Fruit fly (Drosophila melanogaster): Measurements from ENCODE around the gene KaiR1D.
A peak's percentile ranks its signal among the peaks of the same experiment; 100 is the strongest.

KaiR1D gene

DNA sequence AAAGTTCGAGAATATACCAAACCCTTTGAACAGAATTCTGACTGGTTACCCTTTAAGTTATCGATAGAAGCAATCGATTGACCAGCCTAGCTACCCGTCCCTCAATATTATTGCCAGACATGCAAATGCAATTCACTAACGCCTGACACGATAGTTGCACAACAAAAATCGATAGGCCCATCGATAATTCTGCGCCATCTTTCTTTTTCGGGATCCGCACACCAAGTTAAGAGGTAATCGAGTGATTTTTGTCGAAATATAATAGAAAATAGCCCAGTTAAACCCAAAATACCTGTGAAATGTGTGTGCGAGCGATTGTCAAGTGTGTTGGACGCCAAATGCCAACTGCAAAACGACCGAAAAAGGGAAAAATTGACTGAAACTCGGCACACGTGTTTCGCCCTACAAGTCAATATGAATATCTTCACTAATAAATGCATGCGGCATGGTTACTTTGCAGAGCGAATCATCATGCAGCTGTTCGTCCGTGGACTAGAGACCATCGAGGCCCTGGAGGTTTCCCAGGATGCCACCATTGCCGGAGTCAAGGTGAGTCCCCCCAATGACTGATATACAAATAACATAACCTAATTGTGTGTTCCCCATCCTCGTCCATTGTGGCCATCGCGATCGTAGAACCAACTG, 15.5 kb downstream of the KaiR1D start, which contains the start of gene RpS30 (continued):
- TF ChIP-seq sr (GFP tag; IDR thresholded peaks at IDR 0.05) (no peak), CG11093 (GFP tag; IDR thresholded peaks at IDR 0.05) (no peak), gsb-n (tag; optimal IDR thresholded peaks at IDR 0.05) (peak; percentile 21), Oli (tag; optimal IDR thresholded peaks at IDR 0.05) (no peak), HLHmδ (GFP tag; optimal IDR thresholded peaks at IDR 0.05) (no peak), yki (optimal IDR thresholded peaks at IDR 0.05) (no peak), rib (GFP tag; IDR thresholded peaks at IDR 0.05) (0 out of 2 replicates have a peak, but pooled peaks have one; percentile 41), CG10209 (GFP tag; optimal IDR thresholded peaks at IDR 0.05) (peak; percentile 9), CG10321 (GFP tag; IDR thresholded peaks at IDR 0.05) (no peak), CG2875 (GFP tag; optimal IDR thresholded peaks at IDR 0.05) (peak; percentile 19), CG9797 (GFP tag; optimal IDR thresholded peaks at IDR 0.05) (peak; percentile 94), CG3163 (GFP tag; optimal IDR thresholded peaks at IDR 0.05) (peak; percentile 10), Dad (GFP tag; optimal IDR thresholded peaks at IDR 0.05) (peak; percentile 43), CG14860 (GFP tag; IDR thresholded peaks at IDR 0.05; ENCODE audit: partially characterized antibody) (peak; percentile 95), hbn (GFP tag; IDR thresholded peaks at IDR 0.05; ENCODE audit: partially characterized antibody) (peak; percentile 96), sqz (GFP tag; optimal IDR thresholded peaks at IDR 0.05) (no peak), CG33213 (GFP tag; optimal IDR thresholded peaks at IDR 0.05) (peak; percentile 75), Atf6 (GFP tag; IDR thresholded peaks at IDR 0.05) (no peak), Gsc (GFP tag; IDR thresholded peaks at IDR 0.05) (no peak), Opbp (GFP tag; IDR thresholded peaks at IDR 0.05; ENCODE audit: partially characterized antibody) (peak; percentile 98), D19B (GFP tag; optimal IDR thresholded peaks at IDR 0.05) (no peak), CG18476 (GFP tag; optimal IDR thresholded peaks at IDR 0.05) (no peak), lab (GFP tag; optimal IDR thresholded peaks at IDR 0.05) (peak; percentile 58), Rfx (GFP tag; IDR thresholded peaks at IDR 0.05) (peak; percentile 71), Stat92E (GFP tag; optimal IDR thresholded peaks at IDR 0.05) (no peak), CG18011 (GFP tag; optimal IDR thresholded peaks at IDR 0.05) (peak; percentile 20), CG18599 (GFP tag; optimal IDR thresholded peaks at IDR 0.05) (no peak), CG9727 (GFP tag; optimal IDR thresholded peaks at IDR 0.05) (peak; percentile 51), ara (GFP tag; IDR thresholded peaks at IDR 0.05) (no peak), CG9932 (GFP tag; IDR thresholded peaks at IDR 0.05) (peak; percentile 70; the same call in 1 of the 2 replicates), CG9609 (GFP tag; optimal IDR thresholded peaks at IDR 0.05) (peak; percentile 26), lmd (GFP tag; IDR thresholded peaks at IDR 0.05) (no peak; the same call in 1 of the 2 replicates), HLH54F (GFP tag; optimal IDR thresholded peaks at IDR 0.05) (peak; percentile 39), tup (GFP tag; optimal IDR thresholded peaks at IDR 0.05) (no peak), CG3726 (GFP tag; IDR thresholded peaks at IDR 0.05) (no peak), CG6272 (GFP tag; IDR thresholded peaks at IDR 0.05) (no peak), lola (GFP tag; optimal IDR thresholded peaks at IDR 0.05) (no peak), ac (GFP tag; optimal IDR thresholded peaks at IDR 0.05) (no peak), NfI (GFP tag; optimal IDR thresholded peaks at IDR 0.05) (peak; percentile 52), pb (GFP tag; optimal IDR thresholded peaks at IDR 0.05) (peak; percentile 16), sisA (GFP tag; IDR thresholded peaks at IDR 0.05) (no peak), sc (optimal IDR thresholded peaks at IDR 0.05) (no peak), sc (GFP tag; optimal IDR thresholded peaks at IDR 0.05) (no peak), CG32532 (GFP tag; IDR thresholded peaks at IDR 0.05) (peak; percentile 69), Spps (tag; optimal IDR thresholded peaks at IDR 0.05) (peak; percentile 36), Hr78 (GFP tag; optimal IDR thresholded peaks at IDR 0.05) (no peak), slbo (GFP tag; IDR thresholded peaks at IDR 0.05) (peak; percentile 49), Trl (optimal IDR thresholded peaks at IDR 0.05) (no peak), Trl (GFP tag; optimal IDR thresholded peaks at IDR 0.05) (peak; percentile 48), CG31224 (GFP tag; IDR thresholded peaks at IDR 0.05) (no peak)

Data from whole organism, embryonic.